Worm (Caenorhabditis elegans) whole organism, mixed stage, embryonic: Measurements from ENCODE around the gene puf-11.

ENCODE experiments used
- ceh-83 ChIP-seq: fragments of 200-800 bp; sonication (Bioruptor generic); optimal IDR thresholded peaks from 2 replicates; lab custom pipeline; 2018; ENCODE audit warnings: mild to moderate bottlenecking, missing genetic modification characterization, missing compliant biosample characterization
- nhr-237 ChIP-seq: fragments of 150-350 bp; optimal IDR thresholded peaks from 2 replicates; lab custom pipeline; 2014; ENCODE audit warnings: missing biosample characterization, missing genetic modification characterization
- snpc-4 ChIP-seq: fragments of 150-350 bp; optimal IDR thresholded peaks from 2 replicates; lab custom pipeline; 2014; ENCODE audit warnings: missing biosample characterization, missing genetic modification characterization

ce11 chrIV:6426089-6426715 lies 4.8 kb downstream of the puf-11 start, which contains the start of gene acp-6:
- TF ChIP-seq nhr-237 (tag; lab: Kevin White, UChicago) (no peak), ceh-83 (GFP tag; lab: Kevin White, UChicago) (no peak), snpc-4 (no peak)
